Worm (Caenorhabditis elegans) whole organism, L4 larva: ENCODE measurements around the gene sri-60.

Experiments used
- egl-27 ChIP-seq: sonication (generic microtip); optimal IDR thresholded peaks from 3 replicates; lab custom pipeline; 2017; ENCODE audit warnings: missing biosample characterization, missing genetic modification reagents, missing genetic modification characterization
- fos-1 ChIP-seq: fragments of 150-350 bp; optimal IDR thresholded peaks from 2 replicates; lab custom pipeline; 2014; ENCODE audit warnings: missing biosample characterization, missing genetic modification characterization
- lsy-2 ChIP-seq, 2 experiments: fragments of 150-350 bp in 1 of 2; sonication (generic microtip) in 1 of 2; optimal IDR thresholded peaks; 2 replicates each; lab custom pipeline; 2014 to 2017; ENCODE audit warnings: missing biosample characterization in 2 of 2, missing genetic modification characterization in 2 of 2
- mdl-1 ChIP-seq, 2 experiments: fragments of 150-350 bp in 1 of 2; sonication (generic microtip) in 1 of 2; optimal IDR thresholded peaks; 2 replicates each; lab custom pipeline; 2014 to 2017; ENCODE audit warnings: missing biosample characterization in 2 of 2, missing genetic modification characterization in 2 of 2
- nhr-102 ChIP-seq: sonication (generic microtip); optimal IDR thresholded peaks from 2 replicates; lab custom pipeline; 2016; ENCODE audit warnings: mild to moderate bottlenecking, missing genetic modification characterization, moderate library complexity, missing compliant biosample characterization
- unc-39 ChIP-seq: sonication (generic microtip); optimal IDR thresholded peaks from 2 replicates; lab custom pipeline; 2017; ENCODE audit warnings: missing biosample characterization, missing genetic modification characterization
- unc-62 ChIP-seq, 3 experiments: fragments of 150-350 bp in 1 of 3; sonication (generic microtip); optimal IDR thresholded peaks in 2 of 3; peaks in 1 of 3; 1 replicate in 1 of 3; 2 replicates in 2 of 3; lab custom pipeline; 2014 to 2017; ENCODE audit warnings: missing biosample characterization in 3 of 3, missing genetic modification characterization in 3 of 3, missing genetic modification reagents in 3 of 3, missing genotype in 1 of 3

- TF ChIP-seq mdl-1 (tag; optimal IDR thresholded peaks at IDR 0.05; lab: Kevin White, UChicago) (no peak), lsy-2 (tag; optimal IDR thresholded peaks at IDR 0.05; lab: Kevin White, UChicago) (no peak), egl-27 (tag; lab: Kevin White, UChicago) (no peak), unc-39 (no peak), nhr-102 (tag; lab: Kevin White, UChicago) (no peak), unc-62 (GFP tag; optimal IDR thresholded peaks at IDR 0.05 in 1 of 2; lab: Kevin White, UChicago) (no peak), unc-62 (tag; optimal IDR thresholded peaks at IDR 0.05; lab: Kevin White, UChicago) (no peak), fos-1 (tag; lab: Kevin White, UChicago) (no peak)
These were observed 15.5 kb downstream of the sri-60 start, which contains the start of the genes sup-9 and nspf-1 for ce11 chrII:2686985-2687675.
